Fruit fly (Drosophila melanogaster) whole organism: ENCODE data around the gene Arp8.
"Not testable (repeated sequence)": the region's sequence is repeated elsewhere in the genome, so short reads cannot be mapped to it uniquely, and the experiment has no call there.

Source experiments
- CG8478 ChIP-seq: fragments of >200 bp; optimal IDR thresholded peaks from 2 replicates; lab custom pipeline; 2018; ENCODE audit warnings: inconsistent platforms
- EcR ChIP-seq, 2 experiments: fragments of >200 bp; optimal IDR thresholded peaks; 2 replicates each; lab custom pipeline; 2017; ENCODE audit warnings: missing biosample characterization in 2 of 2, missing genetic modification characterization in 2 of 2, missing genetic modification reagents in 2 of 2
- psq ChIP-seq: fragments of >200 bp; optimal IDR thresholded peaks from 2 replicates; lab custom pipeline; 2017
- usp ChIP-seq: fragments of >200 bp; optimal IDR thresholded peaks from 2 replicates; lab custom pipeline; 2017; ENCODE audit warnings: missing biosample characterization, missing genetic modification characterization, mixed read lengths

DNA sequence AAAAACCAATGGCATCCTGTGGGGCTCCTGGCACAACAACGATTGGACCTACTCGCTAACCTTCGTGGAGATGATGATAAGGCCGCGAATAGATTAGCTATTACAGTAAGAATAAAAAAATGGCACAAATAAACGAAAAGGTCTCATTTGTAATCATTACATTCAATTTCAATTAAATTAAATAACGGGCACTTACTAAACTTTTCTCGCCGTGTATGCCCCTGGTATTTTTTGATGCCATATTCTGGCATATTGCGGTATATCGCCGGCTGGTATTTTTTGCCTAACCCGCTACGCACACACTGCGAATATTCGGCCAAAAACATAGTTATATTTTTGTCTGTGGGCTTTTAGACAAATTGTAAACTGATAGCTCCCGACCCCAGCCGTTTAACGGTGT, 28.6 kb upstream of the Arp8 start, which contains the start of gene Gss1:
- not testable (repeated sequence) for TF ChIP-seq usp; CG8478; psq (lab: Kevin White, UChicago); EcR (GFP tag; optimal IDR thresholded peaks at IDR 0.05; lab: Kevin White, UChicago)
